Worm (Caenorhabditis elegans) whole organism, mixed stage, embryonic: ENCODE results near the gene gcy-1.

Source experiments
- elt-3 ChIP-seq: fragments of 150-350 bp; optimal IDR thresholded peaks from 2 replicates; lab custom pipeline; 2014; ENCODE audit warnings: missing biosample characterization, missing genetic modification characterization
- lin-13 ChIP-seq: fragments of 150-350 bp; optimal IDR thresholded peaks from 2 replicates; lab custom pipeline; 2014; ENCODE audit warnings: missing biosample characterization, missing genetic modification characterization
- mep-1 ChIP-seq: fragments of 150-350 bp; optimal IDR thresholded peaks from 2 replicates; lab custom pipeline; 2017; ENCODE audit warnings: missing biosample characterization, missing genetic modification reagents, missing genetic modification characterization, inconsistent platforms
- pha-4 ChIP-seq: fragments of 150-350 bp; optimal IDR thresholded peaks from 2 replicates; lab custom pipeline; 2018; ENCODE audit warnings: missing biosample characterization, missing genetic modification reagents, missing genetic modification characterization
- sptf-1 ChIP-seq: sonication (generic microtip); optimal IDR thresholded peaks from 2 replicates; lab custom pipeline; 2017; ENCODE audit warnings: mild to moderate bottlenecking, missing genetic modification characterization, moderate library complexity, missing compliant biosample characterization
- unc-62 ChIP-seq: fragments of 150-350 bp; optimal IDR thresholded peaks from 2 replicates; lab custom pipeline; 2014; ENCODE audit warnings: missing biosample characterization, missing genetic modification reagents, missing genetic modification characterization

ce11 chrII:9474367-9475105, 42.2 kb downstream of the gcy-1 start, which contains the start of the genes chil-25 and chil-26:
- TF ChIP-seq lin-13 (tag; lab: Kevin White, UChicago) (no peak), pha-4 (no peak), sptf-1 (tag; lab: Kevin White, UChicago) (no peak), elt-3 (tag; lab: Kevin White, UChicago) (no peak), unc-62 (GFP tag; lab: Kevin White, UChicago) (no peak), mep-1 (tag; lab: Kevin White, UChicago) (no peak)
